Worm (Caenorhabditis elegans) whole organism, L2 larva: ENCODE results near the gene Y51H7C.12.
"Not testable (repeated sequence)": the region's sequence is repeated elsewhere in the genome, so short reads cannot be mapped to it uniquely, and the experiment has no call there.

Source experiments
- F13H6.1 ChIP-seq: sonication (generic microtip); optimal IDR thresholded peaks from 2 replicates; lab custom pipeline; 2016; ENCODE audit warnings: missing genetic modification characterization, missing compliant biosample characterization
- R02D3.7 ChIP-seq: fragments of 150-350 bp; optimal IDR thresholded peaks from 2 replicates; lab custom pipeline; 2014; ENCODE audit warnings: missing biosample characterization, missing genetic modification characterization
- Y55F3AM.14 ChIP-seq: fragments of 200-800 bp; sonication (Bioruptor generic); optimal IDR thresholded peaks from 2 replicates; lab custom pipeline; 2018; ENCODE audit warnings: mild to moderate bottlenecking, missing genetic modification characterization, missing compliant biosample characterization
- ZK546.5 ChIP-seq: sonication (generic microtip); optimal IDR thresholded peaks from 2 replicates; lab custom pipeline; 2017; ENCODE audit warnings: missing biosample characterization, missing genetic modification characterization
- blmp-1 ChIP-seq: sonication (generic microtip); optimal IDR thresholded peaks from 2 replicates; lab custom pipeline; 2017; ENCODE audit warnings: missing genetic modification characterization, mild to moderate bottlenecking, missing compliant biosample characterization, antibody characterized with exemption, moderate library complexity; ENCODE audit not compliant: insufficient read depth
- ceh-16 ChIP-seq: fragments of 150-350 bp; optimal IDR thresholded peaks from 2 replicates; lab custom pipeline; 2014; ENCODE audit warnings: missing biosample characterization, missing genetic modification characterization
- ceh-82 ChIP-seq: fragments of 150-350 bp; optimal IDR thresholded peaks from 2 replicates; lab custom pipeline; 2014; ENCODE audit warnings: missing biosample characterization, missing genetic modification characterization
- crh-2 ChIP-seq: sonication (generic microtip); optimal IDR thresholded peaks from 2 replicates; lab custom pipeline; 2017; ENCODE audit warnings: missing biosample characterization, missing genetic modification characterization
- egl-27 ChIP-seq: sonication (generic microtip); optimal IDR thresholded peaks from 3 replicates; lab custom pipeline; 2017; ENCODE audit warnings: missing biosample characterization, missing genetic modification reagents, missing genetic modification characterization
- elt-1 ChIP-seq: fragments of 150-350 bp; optimal IDR thresholded peaks from 2 replicates; lab custom pipeline; 2014; ENCODE audit warnings: missing biosample characterization, missing genetic modification characterization
- elt-3 ChIP-seq: sonication (generic microtip); optimal IDR thresholded peaks from 2 replicates; lab custom pipeline; 2017; ENCODE audit warnings: missing biosample characterization, missing genetic modification characterization
- fos-1 ChIP-seq: fragments of 150-350 bp; optimal IDR thresholded peaks from 2 replicates; lab custom pipeline; 2014; ENCODE audit warnings: missing biosample characterization, missing genetic modification characterization
- lin-13 ChIP-seq: fragments of 150-350 bp; optimal IDR thresholded peaks from 2 replicates; lab custom pipeline; 2014; ENCODE audit warnings: missing biosample characterization, missing genetic modification reagents, missing genetic modification characterization
- lin-39 ChIP-seq: fragments of 150-350 bp; optimal IDR thresholded peaks from 2 replicates; lab custom pipeline; 2014; ENCODE audit warnings: missing biosample characterization, missing genetic modification reagents, missing genetic modification characterization
- mdl-1 ChIP-seq, 2 experiments: fragments of 150-350 bp in 1 of 2; sonication (generic microtip) in 1 of 2; optimal IDR thresholded peaks; 2 replicates each; lab custom pipeline; 2017; ENCODE audit warnings: missing biosample characterization in 2 of 2, missing genetic modification characterization in 2 of 2
- nhr-11 ChIP-seq: fragments of 150-350 bp; optimal IDR thresholded peaks from 2 replicates; lab custom pipeline; 2014; ENCODE audit warnings: missing biosample characterization, missing genetic modification characterization
- nhr-12 ChIP-seq: fragments of 150-350 bp; optimal IDR thresholded peaks from 2 replicates; lab custom pipeline; 2014; ENCODE audit warnings: missing biosample characterization, missing genetic modification characterization
- nhr-23 ChIP-seq: fragments of 150-350 bp; optimal IDR thresholded peaks from 2 replicates; lab custom pipeline; 2014; ENCODE audit warnings: missing biosample characterization, missing genetic modification reagents, missing genetic modification characterization
- nhr-237 ChIP-seq: fragments of 150-350 bp; optimal IDR thresholded peaks from 2 replicates; lab custom pipeline; 2014; ENCODE audit warnings: missing biosample characterization, missing genetic modification characterization
- nhr-25 ChIP-seq: fragments of 150-350 bp; sonication (generic microtip); optimal IDR thresholded peaks from 3 replicates; lab custom pipeline; 2014; ENCODE audit warnings: missing biosample characterization, missing genetic modification characterization
- nhr-6 ChIP-seq: fragments of 150-350 bp; optimal IDR thresholded peaks from 2 replicates; lab custom pipeline; 2014; ENCODE audit warnings: missing biosample characterization, missing genetic modification characterization
- sem-4 ChIP-seq: fragments of 150-350 bp; optimal IDR thresholded peaks from 2 replicates; lab custom pipeline; 2014; ENCODE audit warnings: missing biosample characterization, missing genetic modification reagents, missing genetic modification characterization
- sma-3 ChIP-seq: sonication (generic microtip); optimal IDR thresholded peaks from 2 replicates; lab custom pipeline; 2016; ENCODE audit warnings: missing genetic modification reagents, missing genetic modification characterization, missing compliant biosample characterization
- sma-9 ChIP-seq, 2 experiments: fragments of 150-350 bp in 1 of 2; sonication (generic microtip) in 1 of 2; optimal IDR thresholded peaks; 2 replicates each; lab custom pipeline; 2014 to 2016; ENCODE audit warnings: missing genetic modification characterization in 2 of 2, mild to moderate bottlenecking in 1 of 2, missing biosample characterization in 1 of 2, missing compliant biosample characterization in 1 of 2, missing genetic modification reagents in 1 of 2, moderate library complexity in 1 of 2
- snpc-4 ChIP-seq: fragments of 150-350 bp; optimal IDR thresholded peaks from 2 replicates; lab custom pipeline; 2014; ENCODE audit warnings: missing biosample characterization, missing genetic modification characterization
- unc-55 ChIP-seq: fragments of 150-350 bp; sonication (generic microtip); optimal IDR thresholded peaks from 3 replicates; lab custom pipeline; 2014; ENCODE audit warnings: missing biosample characterization, missing genetic modification reagents, missing genetic modification characterization
- unc-62 ChIP-seq: fragments of 150-350 bp; optimal IDR thresholded peaks from 2 replicates; lab custom pipeline; 2014; ENCODE audit warnings: missing biosample characterization, missing genetic modification reagents, missing genetic modification characterization
- ztf-1 ChIP-seq: fragments of 200-800 bp; sonication (Bioruptor generic); conservative IDR thresholded peaks from 2 replicates; pipeline ENCODE4 v1.3.6; 2022; ENCODE audit warnings: missing genetic modification characterization, missing compliant biosample characterization
- ztf-11 ChIP-seq: sonication (generic microtip); optimal IDR thresholded peaks from 2 replicates; lab custom pipeline; 2017; ENCODE audit warnings: missing biosample characterization, missing genetic modification characterization
- ztf-4 ChIP-seq: fragments of 150-350 bp; optimal IDR thresholded peaks from 2 replicates; lab custom pipeline; 2014; ENCODE audit warnings: missing biosample characterization, missing genetic modification characterization

Gene Y51H7C.12

DNA sequence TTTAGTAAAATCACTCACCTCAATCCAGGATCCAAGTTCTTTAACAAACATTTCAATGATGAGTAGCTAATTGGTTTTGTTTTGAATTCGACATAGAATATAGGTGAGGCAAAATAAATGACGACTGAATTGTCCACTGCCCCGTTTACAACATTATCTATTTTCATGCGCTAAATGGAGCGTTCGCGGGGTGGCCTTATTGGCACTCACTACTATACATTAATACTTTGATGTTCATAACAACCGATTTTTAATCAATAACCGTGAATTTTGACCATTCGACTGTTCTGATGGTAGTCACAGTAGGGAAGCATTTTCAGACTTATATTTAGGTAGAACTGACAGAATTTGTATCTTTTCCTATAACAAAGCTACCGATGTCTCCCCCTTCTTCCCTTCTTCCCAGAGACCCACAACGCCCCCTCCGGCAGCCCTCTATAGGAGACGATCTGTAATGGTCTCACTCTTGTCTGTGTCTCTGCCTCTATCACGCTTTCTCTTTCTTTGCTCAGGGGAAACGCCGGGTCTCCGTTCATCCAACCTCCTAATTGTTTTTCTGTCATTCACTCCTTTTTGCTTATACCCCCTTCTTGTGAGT lies at the start of gene Y51H7C.12:
Y51H7C.12 (minus strand) TSS at position 51 of the 598 bp plus-strand sequence.
- TF ChIP-seq ceh-16 (tag; lab: Kevin White, UChicago); unc-62 (GFP tag; lab: Kevin White, UChicago); snpc-4: not testable (repeated sequence)
- TF ChIP-seq, all 48 proteins: peak for 0; not testable (repeated sequence) for 48

DNA sequence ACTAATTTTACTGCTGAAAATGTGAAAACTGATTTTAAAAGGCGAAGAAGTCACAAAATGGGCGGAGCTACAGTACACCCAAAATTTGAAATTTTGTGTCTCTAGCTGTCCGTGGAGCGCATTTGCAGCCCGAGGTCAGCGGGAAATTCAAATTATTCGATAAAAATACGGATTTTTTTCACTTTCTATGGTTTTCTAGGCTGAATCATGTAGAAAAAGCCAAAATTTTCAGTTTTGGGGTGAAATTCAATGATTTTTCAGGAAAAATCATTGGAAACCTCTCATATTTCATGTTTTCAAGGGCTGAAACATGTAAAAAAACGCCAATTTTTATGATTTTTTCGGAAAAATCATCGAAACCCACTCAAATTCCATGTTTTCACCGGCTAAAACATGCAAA lies 44.3 kb upstream of the Y51H7C.12 start:
- TF ChIP-seq F13H6.1 (no peak), ztf-1 (GFP tag; lab: Robert Waterston, UW) (no peak), fos-1 (tag; lab: Kevin White, UChicago) (no peak), elt-3 (tag; lab: Kevin White, UChicago) (no peak), lin-13 (GFP tag; lab: Kevin White, UChicago) (no peak), ztf-11 (no peak), R02D3.7 (tag; lab: Kevin White, UChicago) (no peak), mdl-1 (tag; optimal IDR thresholded peaks at IDR 0.05; lab: Kevin White, UChicago) (no peak), sma-9 (GFP tag; optimal IDR thresholded peaks at IDR 0.05; lab: Kevin White, UChicago) (no peak), sma-9 (tag; optimal IDR thresholded peaks at IDR 0.05; lab: Kevin White, UChicago) (no peak), nhr-237 (tag; lab: Kevin White, UChicago) (no peak)

DNA sequence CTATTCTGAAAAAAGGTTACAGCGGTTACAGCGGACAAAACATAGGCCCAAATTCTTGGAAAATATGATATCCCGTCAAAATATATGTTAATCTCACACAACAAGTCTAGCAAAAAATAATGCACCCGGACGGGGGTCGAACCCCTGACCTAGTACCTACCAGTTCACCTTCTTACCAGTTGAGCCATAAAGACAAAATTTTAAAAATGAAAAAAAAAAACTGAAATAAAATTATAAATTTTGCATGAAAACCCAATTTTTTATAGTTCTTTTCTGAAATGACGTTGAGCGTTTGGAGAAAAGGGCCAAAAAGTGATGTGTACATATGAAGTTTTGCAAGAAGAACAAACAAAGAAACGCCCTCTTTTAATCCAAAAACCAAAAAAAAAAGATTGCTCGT lies 35.9 kb upstream of the Y51H7C.12 start:
- TF ChIP-seq nhr-237 (tag; lab: Kevin White, UChicago) (no peak), ztf-4 (tag; lab: Kevin White, UChicago) (no peak), ceh-16 (tag; lab: Kevin White, UChicago) (no peak), lin-13 (GFP tag; lab: Kevin White, UChicago) (no peak), lin-39 (tag; lab: Kevin White, UChicago) (no peak), R02D3.7 (tag; lab: Kevin White, UChicago) (no peak), crh-2 (tag; lab: Kevin White, UChicago) (no peak), unc-55 (GFP tag; lab: Kevin White, UChicago) (no peak), nhr-25 (tag; lab: Kevin White, UChicago) (no peak), sem-4 (no peak), elt-3 (tag; lab: Kevin White, UChicago) (no peak), nhr-6 (tag; lab: Kevin White, UChicago) (no peak)
- TF ChIP-seq, all 48 proteins: peak for 0

DNA sequence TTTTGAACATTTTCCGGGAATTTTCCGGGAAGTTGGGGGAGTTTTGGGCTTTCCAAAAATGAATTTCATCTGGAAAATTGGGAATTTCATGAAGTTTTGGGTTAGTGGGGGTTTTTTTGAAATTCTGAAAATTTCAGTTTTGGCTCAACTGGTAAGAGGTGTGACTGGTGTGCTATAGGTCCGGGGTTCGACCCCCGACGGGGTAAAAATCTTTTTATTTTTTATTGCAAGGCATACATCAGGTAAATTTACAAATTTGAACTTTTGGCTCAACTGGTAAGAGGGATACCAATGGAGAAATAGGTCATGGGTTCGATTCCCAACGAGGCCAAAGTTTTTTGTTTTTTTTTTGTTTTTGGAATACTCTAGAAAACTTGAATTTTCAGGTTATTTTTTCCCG lies 35.1 kb upstream of the Y51H7C.12 start:
- TF ChIP-seq crh-2 (tag; lab: Kevin White, UChicago) (no peak), blmp-1 (tag; lab: Kevin White, UChicago) (no peak), ceh-82 (tag; lab: Kevin White, UChicago) (no peak), sma-3 (no peak), egl-27 (tag; lab: Kevin White, UChicago) (no peak), ztf-11 (no peak), nhr-11 (tag; lab: Kevin White, UChicago) (no peak), nhr-12 (tag; lab: Kevin White, UChicago) (no peak), ztf-4 (tag; lab: Kevin White, UChicago) (no peak)

DNA sequence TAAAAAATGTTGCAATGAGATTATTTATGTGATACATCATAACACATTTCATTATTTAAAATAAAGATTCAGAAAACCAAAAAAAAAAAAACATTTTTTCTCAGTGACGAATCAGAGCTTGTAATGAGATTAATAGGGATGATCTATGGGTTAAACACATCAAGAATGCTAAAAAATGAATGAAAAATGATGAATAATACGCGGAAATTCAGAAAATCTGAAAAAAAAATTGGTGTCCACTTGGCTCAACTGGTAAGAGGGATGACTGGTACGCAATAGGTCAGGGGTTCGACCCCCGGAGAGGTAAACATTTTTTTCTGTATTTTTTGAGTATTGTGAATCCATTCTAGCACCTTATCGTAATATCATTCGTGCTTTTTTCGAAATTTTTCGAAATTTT lies 32.0 kb upstream of the Y51H7C.12 start:
- TF ChIP-seq nhr-23 (tag; lab: Kevin White, UChicago) (no peak), nhr-12 (tag; lab: Kevin White, UChicago) (no peak)

DNA sequence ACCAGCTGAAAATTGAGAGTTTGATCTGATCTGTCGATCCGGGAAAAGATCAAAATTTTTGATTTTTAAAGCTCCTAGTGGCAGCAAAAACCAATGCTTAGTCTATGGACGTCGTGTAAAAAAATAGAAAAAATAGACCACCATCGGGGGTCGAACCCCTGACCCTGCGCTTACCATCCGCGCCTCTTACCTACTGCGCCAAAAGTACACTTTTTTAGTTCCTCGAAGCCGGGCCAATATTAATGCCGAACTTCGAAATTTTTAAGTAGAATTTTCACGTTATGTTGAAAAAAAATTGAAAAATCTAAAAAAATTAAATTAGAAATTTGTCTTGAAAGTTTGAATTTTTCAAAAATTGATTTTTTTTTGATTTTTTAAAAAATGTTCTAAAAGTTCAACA lies 31.4 kb upstream of the Y51H7C.12 start:
- TF ChIP-seq Y55F3AM.14 (no peak), elt-1 (no peak), nhr-23 (tag; lab: Kevin White, UChicago) (no peak), ZK546.5 (tag; lab: Kevin White, UChicago) (no peak)
